Worm (Caenorhabditis elegans) whole organism, L1 larva: ENCODE measurements around the gene kcnl-3.

ENCODE experiments used
- aha-1 ChIP-seq: fragments of 150-350 bp; optimal IDR thresholded peaks from 2 replicates; lab custom pipeline; 2014; ENCODE audit warnings: missing biosample characterization, missing genetic modification characterization
- blmp-1 ChIP-seq: fragments of 150-350 bp; optimal IDR thresholded peaks from 2 replicates; lab custom pipeline; 2014; ENCODE audit warnings: missing biosample characterization, missing genetic modification characterization
- ceh-8 ChIP-seq: fragments of 200-800 bp; sonication (Bioruptor generic); optimal IDR thresholded peaks from 2 replicates; lab custom pipeline; 2018; ENCODE audit warnings: mild to moderate bottlenecking, missing genetic modification characterization, moderate library complexity, missing compliant biosample characterization
- dpl-1 ChIP-seq, 3 experiments: fragments of 150-350 bp in 2 of 3; sonication (generic microtip) in 1 of 3; optimal IDR thresholded peaks; 2 replicates each; lab custom pipeline; 2014 to 2017; ENCODE audit warnings: missing biosample characterization in 3 of 3, missing genetic modification characterization in 3 of 3, missing genetic modification reagents in 3 of 3
- dsc-1 ChIP-seq: sonication (generic microtip); optimal IDR thresholded peaks from 2 replicates; lab custom pipeline; 2016; ENCODE audit warnings: mild to moderate bottlenecking, missing genetic modification characterization, missing compliant biosample characterization
- egl-27 ChIP-seq, 2 experiments: fragments of 150-350 bp in 1 of 2; sonication (generic microtip); optimal IDR thresholded peaks; 3 replicates each; lab custom pipeline; 2017 to 2018; ENCODE audit warnings: missing biosample characterization in 2 of 2, missing genetic modification characterization in 2 of 2, missing genetic modification reagents in 2 of 2
- elt-2 ChIP-seq: sonication (generic microtip); optimal IDR thresholded peaks from 2 replicates; lab custom pipeline; 2016; ENCODE audit warnings: missing genetic modification characterization, mild to moderate bottlenecking, inconsistent platforms, missing compliant biosample characterization, missing genetic modification reagents
- fkh-8 ChIP-seq: sonication (generic microtip); optimal IDR thresholded peaks from 2 replicates; lab custom pipeline; 2016; ENCODE audit warnings: mild to moderate bottlenecking, missing genetic modification characterization, missing compliant biosample characterization
- hlh-17 ChIP-seq: fragments of 200-800 bp; sonication (Bioruptor generic); optimal IDR thresholded peaks from 2 replicates; lab custom pipeline; 2018; ENCODE audit warnings: missing genetic modification characterization, mild to moderate bottlenecking, missing compliant biosample characterization, moderate library complexity, borderline replicate concordance
- hpl-2 ChIP-seq: fragments of 150-350 bp; optimal IDR thresholded peaks from 2 replicates; lab custom pipeline; 2014; ENCODE audit warnings: missing biosample characterization, missing genetic modification reagents, missing genetic modification characterization
- irx-1 ChIP-seq: sonication (generic microtip); optimal IDR thresholded peaks from 2 replicates; lab custom pipeline; 2016; ENCODE audit warnings: missing genetic modification characterization, missing compliant biosample characterization
- jun-1 ChIP-seq: fragments of 150-350 bp; optimal IDR thresholded peaks from 2 replicates; lab custom pipeline; 2014; ENCODE audit warnings: missing biosample characterization, missing genetic modification reagents, missing genetic modification characterization
- lin-35 ChIP-seq, 2 experiments: fragments of 150-350 bp; optimal IDR thresholded peaks; 2 replicates each; lab custom pipeline; 2014; ENCODE audit warnings: missing biosample characterization in 2 of 2, missing genetic modification characterization in 2 of 2, missing genetic modification reagents in 2 of 2
- lin-39 ChIP-seq: fragments of 150-350 bp; optimal IDR thresholded peaks from 2 replicates; lab custom pipeline; 2014; ENCODE audit warnings: missing biosample characterization, missing genetic modification reagents, missing genetic modification characterization
- mef-2 ChIP-seq: fragments of 150-350 bp; optimal IDR thresholded peaks from 2 replicates; lab custom pipeline; 2014; ENCODE audit warnings: missing biosample characterization, missing genetic modification characterization
- mep-1 ChIP-seq: fragments of 150-350 bp; optimal IDR thresholded peaks from 2 replicates; lab custom pipeline; 2014; ENCODE audit warnings: missing biosample characterization, missing genetic modification characterization
- nhr-19 ChIP-seq: fragments of 200-800 bp; sonication (Bioruptor generic); conservative IDR thresholded peaks from 2 replicates; pipeline ENCODE4 v1.3.6; 2022; ENCODE audit warnings: missing genetic modification characterization, missing compliant biosample characterization
- nhr-237 ChIP-seq: fragments of 150-350 bp; optimal IDR thresholded peaks from 2 replicates; lab custom pipeline; 2014; ENCODE audit warnings: missing biosample characterization, missing genetic modification characterization
- nhr-28 ChIP-seq: fragments of 150-350 bp; optimal IDR thresholded peaks from 2 replicates; lab custom pipeline; 2014; ENCODE audit warnings: missing biosample characterization, missing genetic modification characterization
- nhr-47 ChIP-seq: sonication (generic microtip); optimal IDR thresholded peaks from 2 replicates; lab custom pipeline; 2016; ENCODE audit warnings: mild to moderate bottlenecking, missing genetic modification characterization, moderate library complexity, missing compliant biosample characterization
- nhr-71 ChIP-seq: sonication (generic microtip); optimal IDR thresholded peaks from 2 replicates; lab custom pipeline; 2016; ENCODE audit warnings: mild to moderate bottlenecking, missing genetic modification characterization, moderate library complexity, missing compliant biosample characterization
- nhr-76 ChIP-seq: sonication (generic microtip); optimal IDR thresholded peaks from 2 replicates; lab custom pipeline; 2017; ENCODE audit warnings: missing biosample characterization, missing genetic modification characterization
- nhr-84 ChIP-seq: sonication (generic microtip); optimal IDR thresholded peaks from 2 replicates; lab custom pipeline; 2017; ENCODE audit warnings: missing biosample characterization, missing genetic modification characterization
- nhr-85 ChIP-seq: sonication (generic microtip); peaks from one replicate; lab custom pipeline; 2016; ENCODE audit warnings: missing genetic modification characterization, inconsistent platforms, missing compliant biosample characterization
- nhr-90 ChIP-seq: sonication (generic microtip); optimal IDR thresholded peaks from 2 replicates; lab custom pipeline; 2016; ENCODE audit warnings: mild to moderate bottlenecking, missing genetic modification characterization, missing compliant biosample characterization; ENCODE audit not compliant: poor library complexity
- pax-3 ChIP-seq: fragments of 200-800 bp; sonication (Bioruptor generic); optimal IDR thresholded peaks from 2 replicates; lab custom pipeline; 2018; ENCODE audit warnings: mild to moderate bottlenecking, missing genetic modification characterization, moderate library complexity, missing compliant biosample characterization
- pqm-1 ChIP-seq: sonication (generic microtip); optimal IDR thresholded peaks from 3 replicates; lab custom pipeline; 2017; ENCODE audit warnings: missing biosample characterization, missing genetic modification characterization
- rnt-1 ChIP-seq: sonication (generic microtip); optimal IDR thresholded peaks from 2 replicates; lab custom pipeline; 2016; ENCODE audit warnings: mild to moderate bottlenecking, missing genetic modification characterization, moderate library complexity, missing compliant biosample characterization
- snpc-4 ChIP-seq: fragments of 150-350 bp; optimal IDR thresholded peaks from 2 replicates; lab custom pipeline; 2014; ENCODE audit warnings: missing biosample characterization, missing genetic modification characterization
- snu-23 ChIP-seq: sonication (generic microtip); optimal IDR thresholded peaks from 2 replicates; lab custom pipeline; 2016; ENCODE audit warnings: missing genetic modification characterization, missing compliant biosample characterization
- sup-37 ChIP-seq: fragments of 200-800 bp; sonication (Bioruptor generic); optimal IDR thresholded peaks from 2 replicates; lab custom pipeline; 2018; ENCODE audit warnings: mild to moderate bottlenecking, missing genetic modification characterization, missing compliant biosample characterization
- tbx-2 ChIP-seq: sonication (generic microtip); optimal IDR thresholded peaks from 2 replicates; lab custom pipeline; 2016; ENCODE audit warnings: missing genetic modification characterization, missing compliant biosample characterization
- unc-130 ChIP-seq: fragments of 150-350 bp; optimal IDR thresholded peaks from 2 replicates; lab custom pipeline; 2017; ENCODE audit warnings: missing biosample characterization, missing genetic modification characterization, inconsistent platforms
- unc-30 ChIP-seq: sonication (generic microtip); optimal IDR thresholded peaks from 2 replicates; lab custom pipeline; 2017; ENCODE audit warnings: missing biosample characterization, missing genetic modification characterization
- unc-98 ChIP-seq: fragments of 200-800 bp; sonication (Bioruptor generic); IDR thresholded peaks from 2 replicates; pipeline ENCODE4 v1.3.6; 2022; ENCODE audit warnings: missing genetic modification characterization, missing compliant biosample characterization
- vab-15 ChIP-seq: sonication (generic microtip); optimal IDR thresholded peaks from 2 replicates; lab custom pipeline; 2017; ENCODE audit warnings: missing genotype, mild to moderate bottlenecking, missing genetic modification characterization, missing compliant biosample characterization
- xbp-1 ChIP-seq: sonication (generic microtip); optimal IDR thresholded peaks from 2 replicates; lab custom pipeline; 2016; ENCODE audit warnings: missing genetic modification characterization, missing compliant biosample characterization
- zag-1 ChIP-seq: fragments of 150-350 bp; optimal IDR thresholded peaks from 2 replicates; lab custom pipeline; 2014; ENCODE audit warnings: missing biosample characterization, missing genetic modification characterization
- zip-4 ChIP-seq: fragments of 200-800 bp; sonication (Bioruptor generic); optimal IDR thresholded peaks from 2 replicates; lab custom pipeline; 2018; ENCODE audit warnings: mild to moderate bottlenecking, missing genetic modification characterization, moderate library complexity, missing compliant biosample characterization

The kcnl-3 gene

ce11 chrX:5429335-5429734 lies 42.7 kb downstream of the kcnl-3 start (continued):
- TF ChIP-seq nhr-28 (tag; lab: Kevin White, UChicago) (no peak), nhr-84 (tag; lab: Kevin White, UChicago) (no peak), tbx-2 (tag; lab: Kevin White, UChicago) (peak; percentile 98), hlh-17 (GFP tag; lab: Kevin White, UChicago) (no peak), unc-98 (GFP tag; lab: Robert Waterston, UW) (peak; percentile 87), snu-23 (GFP tag; lab: Kevin White, UChicago) (peak; percentile 99), lin-39 (peak; percentile 95), irx-1 (tag; lab: Kevin White, UChicago) (peak; percentile 97), zip-4 (GFP tag; lab: Kevin White, UChicago) (peak; percentile 94), unc-130 (tag; lab: Kevin White, UChicago) (peak; percentile 83), aha-1 (peak; percentile 81), nhr-71 (peak; percentile 97), unc-30 (tag; lab: Kevin White, UChicago) (no peak), vab-15 (tag; lab: Kevin White, UChicago) (peak; percentile 81), jun-1 (tag; lab: Kevin White, UChicago) (peak; percentile 99), nhr-237 (tag; lab: Kevin White, UChicago) (peak; percentile 95), elt-2 (tag; lab: Kevin White, UChicago) (peak; percentile 89), rnt-1 (tag; lab: Kevin White, UChicago) (peak; percentile 97), blmp-1 (peak; percentile 43), dsc-1 (tag; lab: Kevin White, UChicago) (peak; percentile 100), nhr-85 (tag; lab: Kevin White, UChicago) (peak; percentile 98), pqm-1 (peak; percentile 91), mep-1 (peak; percentile 99), nhr-76 (peak; percentile 93), nhr-47 (tag; lab: Kevin White, UChicago) (peak; percentile 99), mef-2 (tag; lab: Kevin White, UChicago) (peak; percentile 93), xbp-1 (tag; lab: Kevin White, UChicago) (peak; percentile 96), egl-27 (tag; optimal IDR thresholded peaks at IDR 0.05; lab: Kevin White, UChicago) (peak; percentile 66 to 76), fkh-8 (tag; lab: Kevin White, UChicago) (peak; percentile 93), ceh-8 (GFP tag; lab: Kevin White, UChicago) (peak; percentile 98), hpl-2 (peak; percentile 99), lin-35 (GFP tag; optimal IDR thresholded peaks at IDR 0.05; lab: Kevin White, UChicago) (peak; percentile 70 to 93), nhr-90 (tag; lab: Kevin White, UChicago) (peak; percentile 99), zag-1 (no peak), sup-37 (GFP tag; lab: Kevin White, UChicago) (peak; percentile 91), pax-3 (tag; lab: Kevin White, UChicago) (peak; percentile 89), dpl-1 (GFP tag; optimal IDR thresholded peaks at IDR 0.05; lab: Kevin White, UChicago) (peak; percentile 35 to 67 (median 62))

ce11 chrX:5433912-5434311 lies 47.3 kb downstream of the kcnl-3 start:
- TF ChIP-seq unc-30 (tag; lab: Kevin White, UChicago) (no peak), nhr-19 (GFP tag; lab: Robert Waterston, UW) (no peak), snpc-4 (tag; lab: Kevin White, UChicago) (no peak), nhr-84 (tag; lab: Kevin White, UChicago) (no peak)
